Worm (Caenorhabditis elegans) whole organism, late embryonic: ENCODE results near the gene srj-52.

Experiments
- C08G9.2 ChIP-seq: sonication (generic microtip); optimal IDR thresholded peaks from 2 replicates; lab custom pipeline; 2016; ENCODE audit warnings: mild to moderate bottlenecking, missing genetic modification characterization, moderate library complexity, missing compliant biosample characterization
- C38D4.7 ChIP-seq: fragments of 200-800 bp; sonication (Bioruptor generic); optimal IDR thresholded peaks from 2 replicates; lab custom pipeline; 2018; ENCODE audit warnings: mild to moderate bottlenecking, missing genetic modification characterization, moderate library complexity, missing compliant biosample characterization
- F13H6.1 ChIP-seq: sonication (generic microtip); optimal IDR thresholded peaks from 2 replicates; lab custom pipeline; 2016; ENCODE audit warnings: missing genetic modification characterization, missing compliant biosample characterization
- K09A11.1 ChIP-seq: sonication (generic microtip); optimal IDR thresholded peaks from 2 replicates; lab custom pipeline; 2017; ENCODE audit warnings: antibody characterized with exemption, mild to moderate bottlenecking, missing genetic modification characterization, missing compliant biosample characterization; ENCODE audit not compliant: insufficient read depth
- Y22D7AL.16 ChIP-seq: sonication (generic microtip); optimal IDR thresholded peaks from 2 replicates; lab custom pipeline; 2016; ENCODE audit warnings: missing genetic modification characterization, missing compliant biosample characterization
- ahr-1 ChIP-seq: sonication (generic microtip); optimal IDR thresholded peaks from 2 replicates; lab custom pipeline; 2016; ENCODE audit warnings: missing genetic modification characterization, missing compliant biosample characterization
- ceh-14 ChIP-seq: sonication (generic microtip); optimal IDR thresholded peaks from 2 replicates; lab custom pipeline; 2016; ENCODE audit warnings: missing genotype, missing genetic modification characterization, missing compliant biosample characterization
- ceh-18 ChIP-seq: sonication (generic microtip); optimal IDR thresholded peaks from 2 replicates; lab custom pipeline; 2016; ENCODE audit warnings: missing genetic modification characterization, missing compliant biosample characterization
- ceh-19 ChIP-seq: fragments of 200-800 bp; sonication (Bioruptor generic); optimal IDR thresholded peaks from 2 replicates; lab custom pipeline; 2018; ENCODE audit warnings: mild to moderate bottlenecking, missing genetic modification characterization, missing compliant biosample characterization
- ceh-2 ChIP-seq: sonication (generic microtip); optimal IDR thresholded peaks from 2 replicates; lab custom pipeline; 2016; ENCODE audit warnings: missing genotype, missing genetic modification characterization, missing compliant biosample characterization
- ceh-22 ChIP-seq: sonication (generic microtip); optimal IDR thresholded peaks from 2 replicates; lab custom pipeline; 2017; ENCODE audit warnings: missing biosample characterization, missing genetic modification characterization
- ceh-24 ChIP-seq: sonication (generic microtip); optimal IDR thresholded peaks from 2 replicates; lab custom pipeline; 2016; ENCODE audit warnings: mild to moderate bottlenecking, missing genetic modification characterization, missing compliant biosample characterization
- ceh-30 ChIP-seq: fragments of 150-350 bp; optimal IDR thresholded peaks from 2 replicates; lab custom pipeline; 2014; ENCODE audit warnings: missing biosample characterization, missing genetic modification characterization
- ceh-34 ChIP-seq: sonication (generic microtip); optimal IDR thresholded peaks from 2 replicates; lab custom pipeline; 2016; ENCODE audit warnings: mild to moderate bottlenecking, missing genetic modification characterization, missing compliant biosample characterization
- ceh-45 ChIP-seq: fragments of 200-800 bp; sonication (Bioruptor generic); IDR thresholded peaks from 2 replicates; pipeline ENCODE4 v1.3.6; 2022; ENCODE audit warnings: missing genetic modification reagents, missing genetic modification characterization, missing compliant biosample characterization
- ceh-6 ChIP-seq: fragments of 200-800 bp; sonication (Bioruptor generic); optimal IDR thresholded peaks from 2 replicates; lab custom pipeline; 2018; ENCODE audit warnings: mild to moderate bottlenecking, missing genetic modification characterization, missing compliant biosample characterization
- che-1 ChIP-seq: sonication (generic microtip); optimal IDR thresholded peaks from 2 replicates; lab custom pipeline; 2016; ENCODE audit warnings: mild to moderate bottlenecking, missing genetic modification characterization, missing compliant biosample characterization
- dve-1 ChIP-seq: sonication (generic microtip); optimal IDR thresholded peaks from 2 replicates; lab custom pipeline; 2017; ENCODE audit warnings: antibody characterized with exemption, mild to moderate bottlenecking, missing genetic modification characterization, missing compliant biosample characterization
- elt-2 ChIP-seq: sonication (generic microtip); optimal IDR thresholded peaks from 2 replicates; lab custom pipeline; 2016; ENCODE audit warnings: missing genetic modification reagents, missing genetic modification characterization, missing compliant biosample characterization
- elt-4 ChIP-seq: sonication (generic microtip); optimal IDR thresholded peaks from 2 replicates; lab custom pipeline; 2016; ENCODE audit warnings: missing genetic modification characterization, missing compliant biosample characterization
- ets-4 ChIP-seq: sonication (generic microtip); optimal IDR thresholded peaks from 2 replicates; lab custom pipeline; 2016; ENCODE audit warnings: missing genetic modification characterization, missing compliant biosample characterization
- fax-1 ChIP-seq: sonication (generic microtip); optimal IDR thresholded peaks from 2 replicates; lab custom pipeline; 2016; ENCODE audit warnings: missing genotype, missing genetic modification characterization, missing compliant biosample characterization
- fkh-10 ChIP-seq: fragments of 150-350 bp; optimal IDR thresholded peaks from 2 replicates; lab custom pipeline; 2014; ENCODE audit warnings: missing biosample characterization, missing genetic modification reagents, missing genetic modification characterization
- gmeb-2 ChIP-seq: sonication (generic microtip); optimal IDR thresholded peaks from 2 replicates; lab custom pipeline; 2016; ENCODE audit warnings: missing genetic modification characterization, inconsistent platforms, missing compliant biosample characterization
- hlh-13 ChIP-seq: fragments of 200-800 bp; sonication (Bioruptor generic); optimal IDR thresholded peaks from 2 replicates; lab custom pipeline; 2018; ENCODE audit warnings: mild to moderate bottlenecking, missing genetic modification characterization, missing compliant biosample characterization
- hlh-15 ChIP-seq: sonication (generic microtip); optimal IDR thresholded peaks from 2 replicates; lab custom pipeline; 2016; ENCODE audit warnings: missing genetic modification characterization, missing compliant biosample characterization
- hlh-30 ChIP-seq: sonication (generic microtip); optimal IDR thresholded peaks from 2 replicates; lab custom pipeline; 2017; ENCODE audit warnings: antibody characterized with exemption, missing genetic modification characterization, missing compliant biosample characterization; ENCODE audit not compliant: insufficient read depth
- hlh-8 ChIP-seq: sonication (generic microtip); optimal IDR thresholded peaks from 2 replicates; lab custom pipeline; 2016; ENCODE audit warnings: missing genotype, missing genetic modification characterization, missing compliant biosample characterization
- lin-11 ChIP-seq: fragments of 200-800 bp; sonication (Bioruptor generic); optimal IDR thresholded peaks from 2 replicates; lab custom pipeline; 2018; ENCODE audit warnings: mild to moderate bottlenecking, missing genetic modification characterization, missing compliant biosample characterization
- mec-3 ChIP-seq: sonication (generic microtip); optimal IDR thresholded peaks from 2 replicates; lab custom pipeline; 2016; ENCODE audit warnings: borderline replicate concordance, missing genetic modification characterization, missing compliant biosample characterization
- nfya-1 ChIP-seq: sonication (generic microtip); optimal IDR thresholded peaks from 2 replicates; lab custom pipeline; 2017; ENCODE audit warnings: missing genetic modification characterization, mild to moderate bottlenecking, missing compliant biosample characterization, antibody characterized with exemption, moderate library complexity
- nhr-11 ChIP-seq: fragments of 150-350 bp; optimal IDR thresholded peaks from 2 replicates; lab custom pipeline; 2014; ENCODE audit warnings: missing biosample characterization, missing genetic modification characterization
- odd-2 ChIP-seq: sonication (generic microtip); optimal IDR thresholded peaks from 2 replicates; lab custom pipeline; 2017; ENCODE audit warnings: antibody characterized with exemption, mild to moderate bottlenecking, missing genetic modification characterization, missing compliant biosample characterization
- pag-3 ChIP-seq: sonication (generic microtip); optimal IDR thresholded peaks from 2 replicates; lab custom pipeline; 2016; ENCODE audit warnings: missing compliant biosample characterization, missing genetic modification characterization, borderline replicate concordance
- pat-9 ChIP-seq: fragments of 200-800 bp; sonication (Bioruptor generic); optimal IDR thresholded peaks from 2 replicates; lab custom pipeline; 2018; ENCODE audit warnings: mild to moderate bottlenecking, missing genetic modification characterization, moderate library complexity, missing compliant biosample characterization
- pax-1 ChIP-seq: fragments of 150-350 bp; optimal IDR thresholded peaks from 2 replicates; lab custom pipeline; 2014; ENCODE audit warnings: missing biosample characterization, missing genetic modification characterization
- pha-2 ChIP-seq: sonication (generic microtip); optimal IDR thresholded peaks from 2 replicates; lab custom pipeline; 2017; ENCODE audit warnings: mild to moderate bottlenecking, missing genetic modification characterization, missing compliant biosample characterization
- pqm-1 ChIP-seq: sonication (generic microtip); optimal IDR thresholded peaks from 2 replicates; lab custom pipeline; 2016; ENCODE audit warnings: missing genetic modification characterization, missing compliant biosample characterization
- pros-1 ChIP-seq: fragments of 150-350 bp; optimal IDR thresholded peaks from 2 replicates; lab custom pipeline; 2014; ENCODE audit warnings: missing biosample characterization, missing genetic modification reagents, missing genetic modification characterization
- ref-2 ChIP-seq: sonication (generic microtip); optimal IDR thresholded peaks from 2 replicates; lab custom pipeline; 2016; ENCODE audit warnings: missing genetic modification characterization, missing compliant biosample characterization
- rnt-1 ChIP-seq: sonication (generic microtip); optimal IDR thresholded peaks from 2 replicates; lab custom pipeline; 2016; ENCODE audit warnings: missing genetic modification characterization, missing compliant biosample characterization
- sox-4 ChIP-seq: sonication (generic microtip); optimal IDR thresholded peaks from 2 replicates; lab custom pipeline; 2017; ENCODE audit warnings: mild to moderate bottlenecking, missing genetic modification characterization, inconsistent platforms, missing compliant biosample characterization
- syd-9 ChIP-seq: sonication (generic microtip); optimal IDR thresholded peaks from 2 replicates; lab custom pipeline; 2016; ENCODE audit warnings: mild to moderate bottlenecking, missing genetic modification characterization, moderate library complexity, missing compliant biosample characterization
- tbx-2 ChIP-seq: sonication (generic microtip); optimal IDR thresholded peaks from 2 replicates; lab custom pipeline; 2016; ENCODE audit warnings: missing genetic modification characterization, missing compliant biosample characterization
- ttx-3 ChIP-seq: sonication (generic microtip); optimal IDR thresholded peaks from 2 replicates; lab custom pipeline; 2016; ENCODE audit warnings: missing genetic modification reagents, missing genetic modification characterization, missing compliant biosample characterization
- unc-55 ChIP-seq: sonication (generic microtip); optimal IDR thresholded peaks from 2 replicates; lab custom pipeline; 2017; ENCODE audit warnings: missing biosample characterization, missing genetic modification reagents, missing genetic modification characterization
- zip-5 ChIP-seq: sonication (generic microtip); optimal IDR thresholded peaks from 2 replicates; lab custom pipeline; 2016; ENCODE audit warnings: missing genetic modification characterization, missing compliant biosample characterization

Gene srj-52

DNA sequence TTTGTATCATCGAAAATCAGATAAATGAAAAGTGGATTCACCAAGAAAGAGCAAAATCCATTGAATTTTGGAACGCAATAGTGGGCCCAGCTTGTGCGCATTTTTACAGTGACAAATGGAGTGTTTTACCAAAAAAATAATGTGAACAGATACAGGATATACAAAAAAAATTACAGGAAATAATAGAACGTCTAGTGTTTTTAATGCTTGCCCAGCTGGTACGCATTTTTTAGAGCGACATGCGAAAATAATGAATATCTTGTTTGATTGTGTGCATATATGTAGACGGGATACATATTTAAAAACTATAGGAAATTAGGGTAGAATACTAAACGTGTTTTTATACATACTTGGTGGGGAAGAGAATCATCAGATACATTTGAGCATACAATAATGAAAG lies 40.4 kb upstream of the srj-52 start, which contains the start of gene srj-25:
srj-25 (minus strand) TSS at position 101 of the 400 bp plus-strand sequence.
- TF ChIP-seq hlh-13 (no peak), che-1 (tag; lab: Kevin White, UChicago) (no peak), ceh-24 (tag; lab: Kevin White, UChicago) (no peak), K09A11.1 (tag; lab: Kevin White, UChicago) (no peak), ref-2 (no peak), pax-1 (tag; lab: Kevin White, UChicago) (no peak), ceh-22 (tag; lab: Kevin White, UChicago) (no peak), pqm-1 (tag; lab: Kevin White, UChicago) (no peak), hlh-8 (no peak)

DNA sequence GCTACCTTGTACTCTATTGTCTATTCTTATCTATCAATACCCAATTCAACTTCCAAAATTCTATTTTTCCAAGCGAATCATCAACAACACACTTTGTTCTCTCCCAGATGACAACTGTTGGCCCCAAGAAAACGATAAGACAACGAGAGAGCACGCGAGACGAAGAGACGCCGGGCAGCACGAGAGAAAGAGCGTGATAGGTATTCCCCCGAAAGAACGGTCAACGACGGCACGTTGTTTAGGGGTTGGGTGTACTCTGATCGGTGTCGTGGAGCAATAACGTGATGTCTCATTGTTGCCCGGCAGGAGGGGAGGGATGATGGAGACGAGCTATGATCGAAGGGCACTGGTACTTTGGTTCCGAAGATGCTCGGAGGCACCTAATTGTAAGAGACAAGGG lies 35.5 kb upstream of the srj-52 start:
- TF ChIP-seq fkh-10 (GFP tag; lab: Kevin White, UChicago): no peak
- TF ChIP-seq ceh-18 (tag; lab: Kevin White, UChicago): peak; percentile 94
- no peak for TF ChIP-seq C38D4.7 (GFP tag; lab: Kevin White, UChicago)
- peak; percentile 17 for TF ChIP-seq syd-9 (tag; lab: Kevin White, UChicago)
- no peak for TF ChIP-seq ceh-2 (tag; lab: Kevin White, UChicago)
- no peak for TF ChIP-seq pag-3 (tag; lab: Kevin White, UChicago)
- TF ChIP-seq elt-2: peak; percentile 80
- TF ChIP-seq pqm-1 (tag; lab: Kevin White, UChicago): peak; percentile 83
- peak; percentile 5 for TF ChIP-seq dve-1 (tag; lab: Kevin White, UChicago)
- peak; percentile 78 for TF ChIP-seq nfya-1 (tag; lab: Kevin White, UChicago)
- TF ChIP-seq mec-3 (tag; lab: Kevin White, UChicago): no peak
- TF ChIP-seq ceh-19 (GFP tag; lab: Kevin White, UChicago): no peak
- TF ChIP-seq zip-5: no peak
- no peak for TF ChIP-seq ceh-45 (GFP tag; lab: Robert Waterston, UW)
- no peak for TF ChIP-seq nhr-11 (tag; lab: Kevin White, UChicago)
- TF ChIP-seq ceh-22 (tag; lab: Kevin White, UChicago): no peak
- no peak for TF ChIP-seq C08G9.2 (tag; lab: Kevin White, UChicago)
- TF ChIP-seq pha-2 (tag; lab: Kevin White, UChicago): no peak
- no peak for TF ChIP-seq ceh-24 (tag; lab: Kevin White, UChicago)
- TF ChIP-seq gmeb-2 (tag; lab: Kevin White, UChicago): no peak
- TF ChIP-seq elt-4 (tag; lab: Kevin White, UChicago): no peak
- TF ChIP-seq rnt-1 (tag; lab: Kevin White, UChicago): peak; percentile 88
- TF ChIP-seq odd-2 (tag; lab: Kevin White, UChicago): no peak
- TF ChIP-seq hlh-13: no peak
- TF ChIP-seq ttx-3 (tag; lab: Kevin White, UChicago): no peak
- no peak for TF ChIP-seq sox-4 (tag; lab: Kevin White, UChicago)
- no peak for TF ChIP-seq ahr-1 (tag; lab: Kevin White, UChicago)
- TF ChIP-seq pat-9 (tag; lab: Kevin White, UChicago): no peak
- no peak for TF ChIP-seq hlh-15
- TF ChIP-seq ref-2: no peak
- TF ChIP-seq hlh-8: no peak
- no peak for TF ChIP-seq fax-1 (tag; lab: Kevin White, UChicago)
- TF ChIP-seq pros-1 (tag; lab: Kevin White, UChicago): no peak
- no peak for TF ChIP-seq ceh-14 (tag; lab: Kevin White, UChicago)
- no peak for TF ChIP-seq Y22D7AL.16
- TF ChIP-seq tbx-2 (tag; lab: Kevin White, UChicago): peak; percentile 66
- no peak for TF ChIP-seq lin-11
- peak; percentile 49 for TF ChIP-seq F13H6.1
- no peak for TF ChIP-seq ceh-30
- no peak for TF ChIP-seq pax-1 (tag; lab: Kevin White, UChicago)
- no peak for TF ChIP-seq ceh-6
- peak; percentile 91 for TF ChIP-seq hlh-30 (tag; lab: Kevin White, UChicago)
- peak; percentile 22 for TF ChIP-seq ceh-34
- peak; percentile 95 for TF ChIP-seq unc-55 (GFP tag; lab: Kevin White, UChicago)
- peak; percentile 32 for TF ChIP-seq ets-4 (tag; lab: Kevin White, UChicago)
